Worm (Caenorhabditis elegans): ENCODE data around the gene C44C10.7.

ce11 chrX:11687836-11688319, at the start of gene C44C10.7:
- TF ChIP-seq W03F9.2 (tag; optimal IDR thresholded peaks at IDR 0.05) (no peak), him-1 (tag; optimal IDR thresholded peaks at IDR 0.05) (no peak)
